Fruit fly (Drosophila melanogaster): ENCODE measurements around the gene CG42526.

The CG42526 gene

dm6 chr3L:9397156-9397555, 38.0 kb downstream of the CG42526 start (continued):
- TF ChIP-seq Lim3 (GFP tag; IDR thresholded peaks at IDR 0.05): no peak
- no peak for TF ChIP-seq Dp (GFP tag; optimal IDR thresholded peaks at IDR 0.05)
- TF ChIP-seq CG14667 (GFP tag; IDR thresholded peaks at IDR 0.05): no peak
- TF ChIP-seq fd102C (GFP tag; optimal IDR thresholded peaks at IDR 0.05): peak; percentile 80
- TF ChIP-seq CG8359 (GFP tag; optimal IDR thresholded peaks at IDR 0.05; ENCODE audit: borderline replicate concordance): peak; percentile 56
- peak; percentile 63 for TF ChIP-seq onecut (GFP tag; IDR thresholded peaks at IDR 0.05)
- no peak for TF ChIP-seq Doc2 (GFP tag; IDR thresholded peaks at IDR 0.05)
- peak; percentile 41 for TF ChIP-seq repo (GFP tag; optimal IDR thresholded peaks at IDR 0.05)
- TF ChIP-seq Hmr (GFP tag; optimal IDR thresholded peaks at IDR 0.05): peak; percentile 87
- TF ChIP-seq CkIIα-i1 (GFP tag; IDR thresholded peaks at IDR 0.05): no peak
- TF ChIP-seq HLH4C (GFP tag; IDR thresholded peaks at IDR 0.05; ENCODE audit: partially characterized antibody): no peak
- TF ChIP-seq Awh (GFP tag; IDR thresholded peaks at IDR 0.05): peak; percentile 81
- no peak for TF ChIP-seq h (optimal IDR thresholded peaks at IDR 0.05)
- TF ChIP-seq CG4820 (GFP tag; optimal IDR thresholded peaks at IDR 0.05): peak; percentile 12
- TF ChIP-seq corto (GFP tag; optimal IDR thresholded peaks at IDR 0.05): no peak
- peak in 1 of 2 experiments; percentile 4 for TF ChIP-seq bsh (GFP tag; optimal IDR thresholded peaks at IDR 0.05)
- no peak for TF ChIP-seq CG17612 (GFP tag; IDR thresholded peaks at IDR 0.05)
- no peak for TF ChIP-seq pan (optimal IDR thresholded peaks at IDR 0.05)
- peak in 1 of 2 experiments; percentile 36 for TF ChIP-seq pan (GFP tag; optimal IDR thresholded peaks at IDR 0.05 in 1 of 2, IDR thresholded peaks at IDR 0.05 in 1 of 2)
- peak; percentile 2 for TF ChIP-seq Deaf1 (tag; optimal IDR thresholded peaks at IDR 0.05)
- TF ChIP-seq Camta (GFP tag; optimal IDR thresholded peaks at IDR 0.05): peak; percentile 68
- no peak for TF ChIP-seq tx (GFP tag; optimal IDR thresholded peaks at IDR 0.05)
- peak; percentile 36 for TF ChIP-seq tup (GFP tag; optimal IDR thresholded peaks at IDR 0.05)
- TF ChIP-seq slp2 (GFP tag; optimal IDR thresholded peaks at IDR 0.05): no peak
- peak; percentile 35 for TF ChIP-seq CG18476 (GFP tag; optimal IDR thresholded peaks at IDR 0.05)
- peak; percentile 52 for TF ChIP-seq CG18619 (GFP tag; optimal IDR thresholded peaks at IDR 0.05)
- peak; percentile 59; the same call in 2 of the 3 replicates for TF ChIP-seq zfh1 (GFP tag; IDR thresholded peaks at IDR 0.05)
- TF ChIP-seq Meics (GFP tag; optimal IDR thresholded peaks at IDR 0.05): peak; percentile 90
- no peak for TF ChIP-seq Trl (optimal IDR thresholded peaks at IDR 0.05)
- TF ChIP-seq Trl (GFP tag; optimal IDR thresholded peaks at IDR 0.05): peak; percentile 70
- TF ChIP-seq TFAM (GFP tag; optimal IDR thresholded peaks at IDR 0.05): peak; percentile 33
- no peak for TF ChIP-seq cad (GFP tag; optimal IDR thresholded peaks at IDR 0.05)
- TF ChIP-seq HLH3B (GFP tag; IDR thresholded peaks at IDR 0.05): peak; percentile 51; the same call in 1 of the 2 replicates
- TF ChIP-seq E2f2 (GFP tag; IDR thresholded peaks at IDR 0.05): 0 out of 2 replicates have a peak, but pooled peaks have one; percentile 5
- peak; percentile 42 for TF ChIP-seq CG14965 (GFP tag; optimal IDR thresholded peaks at IDR 0.05; ENCODE audit: borderline replicate concordance)
- TF ChIP-seq CG8388 (GFP tag; optimal IDR thresholded peaks at IDR 0.05): peak; percentile 70
- TF ChIP-seq Hr51 (GFP tag; optimal IDR thresholded peaks at IDR 0.05): peak in 1 of 2 experiments; percentile 30
- TF ChIP-seq HmgZ (tag; optimal IDR thresholded peaks at IDR 0.05): peak; percentile 44
- peak; percentile 60 for TF ChIP-seq CG2120 (GFP tag; optimal IDR thresholded peaks at IDR 0.05)
- peak; percentile 16 for TF ChIP-seq CG12942 (GFP tag; optimal IDR thresholded peaks at IDR 0.05)
- peak; percentile 64; the same call in 1 of the 2 replicates for TF ChIP-seq cas (GFP tag; IDR thresholded peaks at IDR 0.05)
- peak; percentile 66 for TF ChIP-seq CG10209 (GFP tag; optimal IDR thresholded peaks at IDR 0.05)
- no peak for TF ChIP-seq az2 (GFP tag; optimal IDR thresholded peaks at IDR 0.05)
- no peak for TF ChIP-seq pita (GFP tag; optimal IDR thresholded peaks at IDR 0.05)
- TF ChIP-seq CG4707 (GFP tag; optimal IDR thresholded peaks at IDR 0.05): peak; percentile 34
- TF ChIP-seq Atf6 (GFP tag; IDR thresholded peaks at IDR 0.05): peak; percentile 77
- peak; percentile 24 for TF ChIP-seq tin (GFP tag; optimal IDR thresholded peaks at IDR 0.05)
- TF ChIP-seq ssp (GFP tag; IDR thresholded peaks at IDR 0.05): no peak
- TF ChIP-seq CG12104 (GFP tag; optimal IDR thresholded peaks at IDR 0.05): peak; percentile 62
- TF ChIP-seq CG18764 (GFP tag; optimal IDR thresholded peaks at IDR 0.05): peak; percentile 48
- peak; percentile 15; the same call in 1 of the 3 replicates for TF ChIP-seq B-H1 (GFP tag; IDR thresholded peaks at IDR 0.05)
- peak; percentile 33; the same call in 1 of the 2 replicates for TF ChIP-seq CG14441 (GFP tag; IDR thresholded peaks at IDR 0.05)
